1 fruit fly cellular context compared by ENCODE assay signal in the genomic region with DNA sequence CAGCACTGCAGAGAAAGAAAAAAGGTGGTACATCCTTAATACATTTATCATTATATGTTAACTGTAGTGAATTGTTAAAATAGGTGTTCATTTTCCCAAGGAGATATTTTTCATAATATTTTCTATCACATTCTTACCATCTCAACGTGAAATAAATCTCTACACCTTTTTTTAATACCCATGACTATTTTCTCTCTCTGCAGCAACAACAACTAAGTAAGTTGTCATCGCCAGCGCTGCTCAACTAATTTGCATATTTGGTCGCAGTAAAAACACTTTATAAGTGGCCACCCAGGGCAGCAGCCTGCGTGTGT.
TF ChIP-seq lines count a peak whose summit lies in the region.

No protein-coding gene starts in this region.

TF ChIP-seq in whole organism, embryonic, 481 proteins besides CTCF, POLR2A, EP300 and RAD21 (continued from another document):
- TF ChIP-seq Eip74EF (GFP tag; optimal IDR thresholded peaks at IDR 0.05; lab: Kevin White, UChicago) (peak in 1 of 2 experiments; percentile 12), CG10267 (tag; optimal IDR thresholded peaks at IDR 0.05; lab: Kevin White, UChicago) (peak; percentile 30), CG14710 (tag; optimal IDR thresholded peaks at IDR 0.05; lab: Kevin White, UChicago) (peak; percentile 47), sens (GFP tag; lab: Kevin White, UChicago) (peak; percentile 95), NfI (GFP tag; optimal IDR thresholded peaks at IDR 0.05; lab: Kevin White, UChicago) (peak; percentile 7), Atf-2 (GFP tag; optimal IDR thresholded peaks at IDR 0.05; lab: Kevin White, UChicago) (peak; percentile 12), br (optimal IDR thresholded peaks at IDR 0.05; lab: Kevin White, UChicago) (no peak), tap (tag; optimal IDR thresholded peaks at IDR 0.05; lab: Kevin White, UChicago) (peak; percentile 32), toy (GFP tag; IDR thresholded peaks at IDR 0.05; lab: Robert Waterston, UW) (no peak), CG4730 (GFP tag; IDR thresholded peaks at IDR 0.05; lab: Robert Waterston, UW) (no peak), CG15269 (tag; optimal IDR thresholded peaks at IDR 0.05; lab: Kevin White, UChicago) (peak; percentile 37), CG4360 (GFP tag; IDR thresholded peaks at IDR 0.05; lab: Robert Waterston, UW) (peak; percentile 56; the same call in 1 of the 2 replicates), CG8924 (tag; optimal IDR thresholded peaks at IDR 0.05; lab: Kevin White, UChicago) (peak; percentile 37), CG2875 (GFP tag; optimal IDR thresholded peaks at IDR 0.05; lab: Kevin White, UChicago) (peak; percentile 5), CG6791 (GFP tag; IDR thresholded peaks at IDR 0.05; lab: Robert Waterston, UW; ENCODE audit: partially characterized antibody) (no peak), sisA (GFP tag; IDR thresholded peaks at IDR 0.05; lab: Robert Waterston, UW) (peak; percentile 54), CG12391 (tag; optimal IDR thresholded peaks at IDR 0.05; lab: Kevin White, UChicago) (peak; percentile 61), Drgx (GFP tag; IDR thresholded peaks at IDR 0.05; lab: Robert Waterston, UW) (0 out of 2 replicates have a peak, but pooled peaks have one; percentile 29), bowl (GFP tag; IDR thresholded peaks at IDR 0.05; lab: Robert Waterston, UW) (no peak), Ssrp (tag; optimal IDR thresholded peaks at IDR 0.05; lab: Kevin White, UChicago) (peak; percentile 53), CG1603 (tag; optimal IDR thresholded peaks at IDR 0.05; lab: Kevin White, UChicago) (peak; percentile 71), CG13123 (GFP tag; optimal IDR thresholded peaks at IDR 0.05; lab: Kevin White, UChicago) (no peak), Med (GFP tag; lab: Kevin White, UChicago) (peak; percentile 78), bab2 (GFP tag; optimal IDR thresholded peaks at IDR 0.05; lab: Kevin White, UChicago) (peak; percentile 28), NC2β (GFP tag; optimal IDR thresholded peaks at IDR 0.05; lab: Kevin White, UChicago) (peak; percentile 6), Hr51 (GFP tag; optimal IDR thresholded peaks at IDR 0.05; lab: Kevin White, UChicago) (peak in 1 of 2 experiments; percentile 55), CG4424 (GFP tag; optimal IDR thresholded peaks at IDR 0.05; lab: Kevin White, UChicago) (peak; percentile 58), CG15601 (tag; optimal IDR thresholded peaks at IDR 0.05; lab: Kevin White, UChicago) (peak; percentile 8), CG10979 (tag; optimal IDR thresholded peaks at IDR 0.05; lab: Kevin White, UChicago) (peak; percentile 68), CG10654 (GFP tag; optimal IDR thresholded peaks at IDR 0.05; lab: Kevin White, UChicago) (peak; percentile 4), Dref (GFP tag; IDR thresholded peaks at IDR 0.05; lab: Robert Waterston, UW) (no peak), CG17328 (GFP tag; IDR thresholded peaks at IDR 0.05; lab: Robert Waterston, UW) (peak; percentile 43; the same call in 1 of the 2 replicates), CG30403 (GFP tag; optimal IDR thresholded peaks at IDR 0.05; lab: Kevin White, UChicago) (peak; percentile 50), CG17829 (tag; optimal IDR thresholded peaks at IDR 0.05; lab: Kevin White, UChicago) (peak; percentile 41), dmrt11E (tag; optimal IDR thresholded peaks at IDR 0.05; lab: Kevin White, UChicago) (peak; percentile 61), D (optimal IDR thresholded peaks at IDR 0.05; lab: Kevin White, UChicago) (no peak), D (GFP tag; optimal IDR thresholded peaks at IDR 0.05; lab: Kevin White, UChicago) (peak; percentile 37), slp2 (GFP tag; optimal IDR thresholded peaks at IDR 0.05; lab: Kevin White, UChicago) (peak; percentile 11), zfh1 (GFP tag; IDR thresholded peaks at IDR 0.05; lab: Robert Waterston, UW) (peak; percentile 33; the same call in 1 of the 3 replicates), CG8281 (tag; optimal IDR thresholded peaks at IDR 0.05; lab: Kevin White, UChicago) (peak; percentile 32), CG13775 (GFP tag; optimal IDR thresholded peaks at IDR 0.05; lab: Kevin White, UChicago) (peak; percentile 34), CG10366 (GFP tag; IDR thresholded peaks at IDR 0.05; lab: Robert Waterston, UW) (peak; percentile 22; the same call in 1 of the 2 replicates), CG1602 (GFP tag; optimal IDR thresholded peaks at IDR 0.05; lab: Kevin White, UChicago) (peak; percentile 26), kni (GFP tag; optimal IDR thresholded peaks at IDR 0.05; lab: Kevin White, UChicago) (peak; percentile 9), CG9437 (GFP tag; optimal IDR thresholded peaks at IDR 0.05; lab: Kevin White, UChicago) (peak; percentile 20), CG10959 (GFP tag; IDR thresholded peaks at IDR 0.05; lab: Robert Waterston, UW) (0 out of 2 replicates have a peak, but pooled peaks have one; percentile 16), phol (tag; optimal IDR thresholded peaks at IDR 0.05; lab: Kevin White, UChicago) (peak; percentile 61), Sox102F (GFP tag; optimal IDR thresholded peaks at IDR 0.05; lab: Kevin White, UChicago) (peak; percentile 69), CG18476 (GFP tag; optimal IDR thresholded peaks at IDR 0.05; lab: Kevin White, UChicago) (peak; percentile 2), nmo (GFP tag; optimal IDR thresholded peaks at IDR 0.05; lab: Kevin White, UChicago) (peak; percentile 60), CG2712 (tag; optimal IDR thresholded peaks at IDR 0.05; lab: Kevin White, UChicago) (peak; percentile 54), CG18262 (tag; optimal IDR thresholded peaks at IDR 0.05; lab: Kevin White, UChicago) (peak; percentile 56), CG14860 (GFP tag; IDR thresholded peaks at IDR 0.05; lab: Robert Waterston, UW; ENCODE audit: partially characterized antibody) (no peak), CG9817 (tag; optimal IDR thresholded peaks at IDR 0.05; lab: Kevin White, UChicago) (peak; percentile 22), ttk (GFP tag; IDR thresholded peaks at IDR 0.05; lab: Robert Waterston, UW) (no peak), Dip3 (GFP tag; optimal IDR thresholded peaks at IDR 0.05; lab: Kevin White, UChicago) (no peak), CG6813 (GFP tag; optimal IDR thresholded peaks at IDR 0.05; lab: Kevin White, UChicago) (peak; percentile 25), lmd (GFP tag; IDR thresholded peaks at IDR 0.05; lab: Robert Waterston, UW) (peak; percentile 39; the same call in 1 of the 2 replicates), esg (GFP tag; conservative IDR thresholded peaks at IDR 0.05; lab: Robert Waterston, UW) (0 out of 2 replicates have a peak, but pooled peaks have one; percentile 38), ranshi (GFP tag; IDR thresholded peaks at IDR 0.05; lab: Robert Waterston, UW) (0 out of 2 replicates have a peak, but pooled peaks have one; percentile 34), chif (GFP tag; optimal IDR thresholded peaks at IDR 0.05; lab: Kevin White, UChicago) (peak; percentile 4 to 46), dpn (GFP tag; optimal IDR thresholded peaks at IDR 0.05; lab: Kevin White, UChicago) (peak in 1 of 2 experiments; percentile 21), dysf (GFP tag; IDR thresholded peaks at IDR 0.05; lab: Robert Waterston, UW) (peak; percentile 59), Ada2b (GFP tag; IDR thresholded peaks at IDR 0.05; lab: Robert Waterston, UW) (peak; percentile 58), Lhr (GFP tag; optimal IDR thresholded peaks at IDR 0.05; lab: Kevin White, UChicago) (peak; percentile 2), Doc2 (GFP tag; IDR thresholded peaks at IDR 0.05; lab: Robert Waterston, UW) (no peak), CG4820 (GFP tag; optimal IDR thresholded peaks at IDR 0.05; lab: Kevin White, UChicago) (peak; percentile 24), CG12219 (GFP tag; optimal IDR thresholded peaks at IDR 0.05; lab: Kevin White, UChicago) (peak; percentile 35), CG15011 (GFP tag; optimal IDR thresholded peaks at IDR 0.05; lab: Kevin White, UChicago) (no peak), Asciz (GFP tag; optimal IDR thresholded peaks at IDR 0.05; lab: Kevin White, UChicago) (peak; percentile 39), CG43689 (GFP tag; IDR thresholded peaks at IDR 0.05; lab: Robert Waterston, UW) (peak; percentile 30; the same call in 1 of the 2 replicates), CG11723 (GFP tag; optimal IDR thresholded peaks at IDR 0.05; lab: Kevin White, UChicago) (peak; percentile 0), lilli (GFP tag; optimal IDR thresholded peaks at IDR 0.05; lab: Kevin White, UChicago) (no peak), Hmr (GFP tag; optimal IDR thresholded peaks at IDR 0.05; lab: Kevin White, UChicago) (peak; percentile 24), Hr3 (GFP tag; optimal IDR thresholded peaks at IDR 0.05; lab: Kevin White, UChicago) (peak; percentile 34), twi (tag; optimal IDR thresholded peaks at IDR 0.05; lab: Kevin White, UChicago) (no peak), CG12942 (GFP tag; optimal IDR thresholded peaks at IDR 0.05; lab: Kevin White, UChicago) (peak; percentile 4), Aef1 (GFP tag; IDR thresholded peaks at IDR 0.05; lab: Robert Waterston, UW) (peak; percentile 29; the same call in 1 of the 3 replicates), Xrp1 (GFP tag; IDR thresholded peaks at IDR 0.05; lab: Robert Waterston, UW) (peak; percentile 40; the same call in 1 of the 2 replicates), CG18599 (GFP tag; optimal IDR thresholded peaks at IDR 0.05; lab: Kevin White, UChicago) (peak; percentile 22), sim (GFP tag; IDR thresholded peaks at IDR 0.05; lab: Robert Waterston, UW) (0 out of 2 replicates have a peak, but pooled peaks have one; percentile 44), CG7357 (GFP tag; IDR thresholded peaks at IDR 0.05; lab: Robert Waterston, UW) (0 out of 3 replicates have a peak, but pooled peaks have one; percentile 18), Fer3 (tag; optimal IDR thresholded peaks at IDR 0.05; lab: Kevin White, UChicago) (peak; percentile 45), CG31365 (tag; optimal IDR thresholded peaks at IDR 0.05; lab: Kevin White, UChicago) (no peak), CG12071 (GFP tag; optimal IDR thresholded peaks at IDR 0.05; lab: Kevin White, UChicago) (peak; percentile 9), CG42726 (GFP tag; IDR thresholded peaks at IDR 0.05; lab: Robert Waterston, UW; ENCODE audit: partially characterized antibody) (no peak), HmgZ (tag; optimal IDR thresholded peaks at IDR 0.05; lab: Kevin White, UChicago) (no peak), CG2202 (tag; optimal IDR thresholded peaks at IDR 0.05; lab: Kevin White, UChicago) (peak; percentile 13), CG32767 (GFP tag; IDR thresholded peaks at IDR 0.05; lab: Robert Waterston, UW) (peak; percentile 29; the same call in 1 of the 2 replicates), CG7786 (GFP tag; optimal IDR thresholded peaks at IDR 0.05; lab: Kevin White, UChicago) (peak; percentile 20)
TF ChIP-seq in whole organism, embryonic: peak in this region for 130.
